Fruit fly (Drosophila melanogaster) whole organism, embryonic: ENCODE results near the gene CG42393.

ENCODE experiments used
- Aef1 ChIP-seq: fragments of 200-800 bp; sonication (Bioruptor generic); IDR thresholded peaks from 3 replicates; pipeline ENCODE4 v1.3.6; 2022; ENCODE audit warnings: missing biosample characterization, missing genetic modification characterization
- Antp ChIP-seq: fragments of 200-800 bp; sonication (Bioruptor generic); optimal IDR thresholded peaks from 3 replicates; lab custom pipeline; 2016; ENCODE audit warnings: missing biosample characterization, missing genetic modification characterization
- Atf-2 ChIP-seq: fragments of 200-800 bp; sonication (Bioruptor generic); optimal IDR thresholded peaks from 2 replicates; lab custom pipeline; 2016; ENCODE audit warnings: missing biosample characterization, missing genetic modification characterization
- BEAF-32 ChIP-seq: fragments of 200-800 bp; sonication (Bioruptor generic); optimal IDR thresholded peaks from 3 replicates; lab custom pipeline; 2017; ENCODE audit warnings: missing biosample characterization, missing genetic modification characterization, mild to moderate bottlenecking, moderate library complexity, missing genetic modification reagents
- BtbVII ChIP-seq: fragments of 200-800 bp; sonication (Bioruptor generic); optimal IDR thresholded peaks from 3 replicates; lab custom pipeline; 2017; ENCODE audit warnings: missing biosample characterization, mild to moderate bottlenecking, missing genetic modification characterization
- CG10654 ChIP-seq: fragments of 200-800 bp; sonication (Bioruptor generic); optimal IDR thresholded peaks from 2 replicates; lab custom pipeline; 2016; ENCODE audit warnings: missing biosample characterization, missing genetic modification characterization
- CG10959 ChIP-seq: fragments of 200-800 bp; sonication (Bioruptor generic); IDR thresholded peaks from 2 replicates; pipeline ENCODE4 v1.3.6; 2022; ENCODE audit warnings: missing biosample characterization, missing genetic modification characterization
- CG12155 ChIP-seq: fragments of 200-800 bp; sonication (Bioruptor generic); optimal IDR thresholded peaks from 3 replicates; lab custom pipeline; 2016; ENCODE audit warnings: missing biosample characterization, missing genetic modification characterization
- CG14441 ChIP-seq: fragments of 200-800 bp; sonication (Bioruptor generic); IDR thresholded peaks from 2 replicates; pipeline ENCODE4 v1.3.6; 2022; ENCODE audit warnings: missing biosample characterization, missing genetic modification characterization
- CG17612 ChIP-seq: fragments of 200-800 bp; sonication (Bioruptor generic); IDR thresholded peaks from 2 replicates; pipeline ENCODE4 v1.3.6; 2022; ENCODE audit warnings: missing biosample characterization, missing genetic modification characterization
- CG1792 ChIP-seq: fragments of 200-800 bp; sonication (Bioruptor generic); optimal IDR thresholded peaks from 2 replicates; lab custom pipeline; 2016; ENCODE audit warnings: missing biosample characterization, missing genetic modification characterization
- CG2116 ChIP-seq: fragments of 200-800 bp; sonication (Bioruptor generic); optimal IDR thresholded peaks from 3 replicates; lab custom pipeline; 2018; ENCODE audit warnings: missing biosample characterization, mild to moderate bottlenecking, missing genetic modification characterization
- CG2202 ChIP-seq: fragments of 200-800 bp; sonication (Bioruptor generic); optimal IDR thresholded peaks from 2 replicates; lab custom pipeline; 2018; ENCODE audit warnings: missing biosample characterization, mild to moderate bottlenecking, missing genetic modification characterization
- CG30403 ChIP-seq: fragments of 200-800 bp; sonication (Bioruptor generic); optimal IDR thresholded peaks from 3 replicates; lab custom pipeline; 2016; ENCODE audit warnings: missing biosample characterization, missing genetic modification characterization
- CG3065 ChIP-seq: fragments of 200-800 bp; sonication (Bioruptor generic); optimal IDR thresholded peaks from 2 replicates; lab custom pipeline; 2016; ENCODE audit warnings: missing biosample characterization, missing genetic modification characterization
- CG3726 ChIP-seq: fragments of 200-800 bp; sonication (Bioruptor generic); IDR thresholded peaks from 3 replicates; pipeline ENCODE4, ENCODE4 v1.3.6; 2022; ENCODE audit warnings: missing biosample characterization, missing genetic modification characterization
- CG4404 ChIP-seq: fragments of 200-800 bp; sonication (Bioruptor generic); IDR thresholded peaks from 2 replicates; pipeline ENCODE4 v1.3.6; 2022; ENCODE audit warnings: missing biosample characterization, missing genetic modification characterization
- CG4854 ChIP-seq: fragments of 200-800 bp; sonication (Bioruptor generic); optimal IDR thresholded peaks from 2 replicates; lab custom pipeline; 2016; ENCODE audit warnings: missing biosample characterization, missing genetic modification characterization, inconsistent platforms
- CG7271 ChIP-seq: fragments of 200-800 bp; sonication (Bioruptor generic); optimal IDR thresholded peaks from 2 replicates; lab custom pipeline; 2018; ENCODE audit warnings: missing biosample characterization, mild to moderate bottlenecking, missing genetic modification characterization, moderate library complexity
- CG8290 ChIP-seq, 3 experiments: fragments of 200-800 bp; sonication (Bioruptor generic); optimal IDR thresholded peaks; 2 replicates each; lab custom pipeline; 2016 to 2019; ENCODE audit warnings: missing biosample characterization in 3 of 3, missing genetic modification characterization in 3 of 3, mild to moderate bottlenecking in 2 of 3, moderate library complexity in 1 of 3
- Chrac-16 ChIP-seq: fragments of 200-800 bp; sonication (Bioruptor generic); optimal IDR thresholded peaks from 3 replicates; lab custom pipeline; 2016; ENCODE audit warnings: missing biosample characterization, missing genetic modification characterization
- Dad ChIP-seq: fragments of 200-800 bp; sonication (Bioruptor generic); optimal IDR thresholded peaks from 3 replicates; lab custom pipeline; 2016; ENCODE audit warnings: missing biosample characterization, missing genetic modification characterization
- Dref ChIP-seq: fragments of 200-800 bp; sonication (Bioruptor generic); IDR thresholded peaks from 2 replicates; pipeline ENCODE4 v1.3.6; 2022; ENCODE audit warnings: missing biosample characterization, missing genetic modification characterization
- E2f2 ChIP-seq: fragments of 200-800 bp; sonication (Bioruptor generic); IDR thresholded peaks from 2 replicates; pipeline ENCODE4 v1.3.6; 2022; ENCODE audit warnings: missing biosample characterization, missing genetic modification characterization
- Hr3 ChIP-seq: fragments of 200-800 bp; sonication (Bioruptor generic); optimal IDR thresholded peaks from 3 replicates; lab custom pipeline; 2016; ENCODE audit warnings: missing biosample characterization, missing genetic modification characterization
- Hr51 ChIP-seq, 2 experiments: fragments of 200-800 bp; sonication (Bioruptor generic); optimal IDR thresholded peaks; 2 replicates in 1 of 2; 3 replicates in 1 of 2; lab custom pipeline; 2016 to 2018; ENCODE audit warnings: missing biosample characterization in 2 of 2, missing genetic modification characterization in 2 of 2, mild to moderate bottlenecking in 1 of 2, moderate library complexity in 1 of 2
- Lhr ChIP-seq: fragments of 200-800 bp; sonication (Bioruptor generic); optimal IDR thresholded peaks from 3 replicates; lab custom pipeline; 2017; ENCODE audit warnings: mild to moderate bottlenecking, missing biosample characterization, missing genetic modification reagents, missing genetic modification characterization
- Max ChIP-seq: fragments of 200-800 bp; sonication (Bioruptor generic); optimal IDR thresholded peaks from 2 replicates; lab custom pipeline; 2016; ENCODE audit warnings: missing biosample characterization, mild to moderate bottlenecking, missing genetic modification characterization
- Nf-YC ChIP-seq: fragments of 200-800 bp; optimal IDR thresholded peaks from 3 replicates; lab custom pipeline; 2019; ENCODE audit warnings: missing biosample characterization, mild to moderate bottlenecking, missing genetic modification characterization, moderate library complexity
- aop ChIP-seq: fragments of 200-800 bp; sonication (Bioruptor generic); IDR thresholded peaks from 2 replicates; pipeline ENCODE4 v1.3.6; 2022; ENCODE audit warnings: missing biosample characterization, missing genetic modification characterization
- ems ChIP-seq: fragments of 200-800 bp; sonication (Bioruptor generic); optimal IDR thresholded peaks from 3 replicates; lab custom pipeline; 2016; ENCODE audit warnings: missing biosample characterization, missing genetic modification characterization
- en ChIP-seq: fragments of 200-800 bp; sonication (Bioruptor generic); optimal IDR thresholded peaks from 2 replicates; lab custom pipeline; 2016; ENCODE audit warnings: missing biosample characterization, missing genetic modification characterization
- exex ChIP-seq: fragments of 200-800 bp; sonication (Bioruptor generic); optimal IDR thresholded peaks from 4 replicates; lab custom pipeline; 2018; ENCODE audit warnings: missing biosample characterization, mild to moderate bottlenecking, missing genetic modification characterization, moderate library complexity
- fd3F ChIP-seq: fragments of 200-800 bp; sonication (Bioruptor generic); optimal IDR thresholded peaks from 2 replicates; lab custom pipeline; 2018; ENCODE audit warnings: missing biosample characterization, mild to moderate bottlenecking, missing genetic modification characterization, moderate library complexity
- gem ChIP-seq: fragments of 200-800 bp; sonication (Bioruptor generic); optimal IDR thresholded peaks from 2 replicates; lab custom pipeline; 2019; ENCODE audit warnings: missing biosample characterization, mild to moderate bottlenecking, missing genetic modification characterization, moderate library complexity
- gro ChIP-seq: fragments of 200-800 bp; sonication (Bioruptor generic); optimal IDR thresholded peaks from 2 replicates; lab custom pipeline; 2016; ENCODE audit warnings: missing biosample characterization, missing genetic modification characterization
- hb ChIP-seq: fragments of 200-800 bp; sonication (Bioruptor generic); IDR thresholded peaks from 3 replicates; pipeline ENCODE4 v1.3.6; 2022; ENCODE audit warnings: missing biosample characterization, missing genetic modification characterization; ENCODE audit not compliant: partially characterized antibody
- ind ChIP-seq: fragments of 200-800 bp; sonication (Bioruptor generic); optimal IDR thresholded peaks from 3 replicates; lab custom pipeline; 2016; ENCODE audit warnings: missing biosample characterization, missing genetic modification characterization
- jigr1 ChIP-seq: fragments of 200-800 bp; sonication (Bioruptor generic); IDR thresholded peaks from 3 replicates; pipeline ENCODE4 v1.3.6; 2022; ENCODE audit warnings: missing biosample characterization, missing genetic modification characterization
- lov ChIP-seq, 2 experiments: fragments of 200-800 bp in 1 of 2; fragments of >200 bp in 1 of 2; sonication (Bioruptor generic) in 1 of 2; IDR thresholded peaks in 1 of 2; optimal IDR thresholded peaks in 1 of 2; 2 replicates in 1 of 2; 3 replicates in 1 of 2; pipeline versions ENCODE4 v1.3.6 to Lab custom; 2017 to 2022; ENCODE audit warnings: missing biosample characterization in 1 of 2, missing genetic modification characterization in 1 of 2
- psq ChIP-seq: fragments of 200-800 bp; sonication (Bioruptor generic); optimal IDR thresholded peaks from 2 replicates; lab custom pipeline; 2017; ENCODE audit warnings: missing biosample characterization, missing genetic modification characterization
- twi ChIP-seq: fragments of 200-800 bp; optimal IDR thresholded peaks from 2 replicates; lab custom pipeline; 2019; ENCODE audit warnings: missing biosample characterization, mild to moderate bottlenecking, missing genetic modification characterization, moderate library complexity
- unc-4 ChIP-seq: fragments of 200-800 bp; sonication (Bioruptor generic); IDR thresholded peaks from 2 replicates; pipeline ENCODE4 v1.3.6; 2022; ENCODE audit warnings: missing biosample characterization, missing genetic modification characterization; ENCODE audit not compliant: partially characterized antibody
- unpg ChIP-seq: fragments of 200-800 bp; sonication (Bioruptor generic); optimal IDR thresholded peaks from 3 replicates; lab custom pipeline; 2018; ENCODE audit warnings: missing biosample characterization, mild to moderate bottlenecking, missing genetic modification characterization, moderate library complexity
- vnd ChIP-seq: fragments of 200-800 bp; sonication (Bioruptor generic); IDR thresholded peaks from 3 replicates; pipeline ENCODE4 v1.3.6; 2022; ENCODE audit warnings: missing biosample characterization, missing genetic modification characterization; ENCODE audit not compliant: partially characterized antibody
- vvl ChIP-seq: fragments of 200-800 bp; sonication (Bioruptor generic); IDR thresholded peaks from 2 replicates; pipeline ENCODE4 v1.3.6; 2022; ENCODE audit warnings: missing biosample characterization, missing genetic modification characterization
- z ChIP-seq: fragments of 200-800 bp; sonication (Bioruptor generic); IDR thresholded peaks from 3 replicates; pipeline ENCODE4 v1.3.6; 2022; ENCODE audit warnings: missing biosample characterization, missing genetic modification characterization
- zf30C ChIP-seq: fragments of 200-800 bp; sonication (Bioruptor generic); optimal IDR thresholded peaks from 3 replicates; lab custom pipeline; 2018; ENCODE audit warnings: missing biosample characterization, mild to moderate bottlenecking, missing genetic modification characterization

CG42393 gene

DNA sequence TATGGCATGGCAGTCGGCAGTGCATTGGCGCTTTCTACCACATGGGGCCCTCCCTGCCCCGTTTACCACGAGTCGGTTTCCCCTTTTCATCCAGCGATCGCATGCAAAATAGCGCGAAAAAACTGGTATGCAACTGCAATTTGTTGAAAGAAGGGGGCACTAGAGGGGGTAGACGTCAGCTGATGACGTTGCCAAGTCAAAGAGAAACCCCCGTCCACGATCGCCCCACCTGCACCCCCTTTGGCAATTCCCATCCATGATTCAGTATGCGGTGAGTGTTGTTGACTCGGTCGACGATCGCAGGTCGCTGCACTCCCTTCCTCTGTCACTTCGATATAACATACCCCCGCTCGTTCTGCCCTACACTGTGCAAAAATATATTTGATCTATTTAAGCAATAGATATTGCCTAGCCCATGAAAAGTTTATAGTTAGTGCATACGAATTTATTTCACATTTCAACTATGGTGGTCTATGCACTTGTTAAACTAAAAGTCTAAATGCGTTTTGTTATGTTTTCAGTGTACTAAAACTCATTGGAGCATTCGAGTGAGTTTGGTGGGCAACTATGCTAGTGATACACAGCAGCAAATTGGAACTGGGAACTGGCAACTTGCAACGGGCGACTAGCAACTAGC, 33.7 kb upstream of the CG42393 start (continued):
- TF ChIP-seq gem (tag; lab: Kevin White, UChicago) (peak; percentile 87), CG4854 (GFP tag; lab: Kevin White, UChicago) (peak; percentile 51), ems (GFP tag; lab: Kevin White, UChicago) (peak; percentile 51), aop (GFP tag; lab: Robert Waterston, UW) (peak; percentile 49; the same call in 1 of the 2 replicates), CG2116 (GFP tag; lab: Kevin White, UChicago) (peak; percentile 2), psq (GFP tag; lab: Kevin White, UChicago) (peak; percentile 56), lov (optimal IDR thresholded peaks at IDR 0.05; lab: Kevin White, UChicago) (no peak), lov (GFP tag; IDR thresholded peaks at IDR 0.05; lab: Robert Waterston, UW) (peak; percentile 86; the same call in 1 of the 3 replicates), unpg (peak; percentile 87), vvl (GFP tag; lab: Robert Waterston, UW) (peak; percentile 89), CG10654 (GFP tag; lab: Kevin White, UChicago) (peak; percentile 74), CG12155 (GFP tag; lab: Kevin White, UChicago) (peak; percentile 52), hb (no peak), unc-4 (GFP tag; lab: Robert Waterston, UW) (no peak), BEAF-32 (GFP tag; lab: Kevin White, UChicago) (no peak), E2f2 (GFP tag; lab: Robert Waterston, UW) (peak; percentile 41), Hr3 (GFP tag; lab: Kevin White, UChicago) (peak; percentile 60), en (GFP tag; lab: Kevin White, UChicago) (peak; percentile 56), ind (GFP tag; lab: Kevin White, UChicago) (peak; percentile 60), CG4404 (GFP tag; lab: Robert Waterston, UW) (no peak; the same call in 1 of the 2 replicates), z (peak; percentile 65; the same call in 2 of the 3 replicates), Lhr (peak; percentile 46), Dref (GFP tag; lab: Robert Waterston, UW) (no peak), jigr1 (GFP tag; lab: Robert Waterston, UW) (0 out of 3 replicates have a peak, but pooled peaks have one; percentile 11), CG1792 (GFP tag; lab: Kevin White, UChicago) (peak; percentile 58), vnd (no peak), Hr51 (GFP tag; optimal IDR thresholded peaks at IDR 0.05; lab: Kevin White, UChicago) (peak in 1 of 2 experiments; percentile 43), Dad (GFP tag; lab: Kevin White, UChicago) (peak; percentile 56), CG17612 (GFP tag; lab: Robert Waterston, UW) (no peak), Max (GFP tag; lab: Kevin White, UChicago) (peak; percentile 45), exex (tag; lab: Kevin White, UChicago) (no peak), twi (tag; lab: Kevin White, UChicago) (peak; percentile 63), Nf-YC (tag; lab: Kevin White, UChicago) (no peak), CG8290 (GFP tag; optimal IDR thresholded peaks at IDR 0.05; lab: Kevin White, UChicago) (peak; percentile 63), CG8290 (tag; optimal IDR thresholded peaks at IDR 0.05; lab: Kevin White, UChicago) (peak; percentile 28 to 70), CG3726 (GFP tag; lab: Robert Waterston, UW) (0 out of 3 replicates have a peak, but pooled peaks have one; percentile 39), Chrac-16 (GFP tag; lab: Kevin White, UChicago) (peak; percentile 80), CG30403 (GFP tag; lab: Kevin White, UChicago) (peak; percentile 76), CG3065 (peak; percentile 50), Atf-2 (GFP tag; lab: Kevin White, UChicago) (peak; percentile 67), zf30C (GFP tag; lab: Kevin White, UChicago) (peak; percentile 60), CG7271 (tag; lab: Kevin White, UChicago) (peak; percentile 15), CG14441 (no peak), gro (no peak), BtbVII (no peak), fd3F (no peak), Aef1 (GFP tag; lab: Robert Waterston, UW) (no peak), CG2202 (peak; percentile 88), CG10959 (peak; percentile 87), Antp (GFP tag; lab: Kevin White, UChicago) (peak; percentile 73)
